Worm (Caenorhabditis elegans) whole organism, L1 larva: ENCODE measurements around the gene sshk-1.

Source experiments
- aha-1 ChIP-seq: fragments of 150-350 bp; optimal IDR thresholded peaks from 2 replicates; lab custom pipeline; 2014; ENCODE audit warnings: missing biosample characterization, missing genetic modification characterization
- aly-2 ChIP-seq: fragments of 150-350 bp; optimal IDR thresholded peaks from 2 replicates; lab custom pipeline; 2014; ENCODE audit warnings: missing biosample characterization, missing genetic modification characterization
- ama-1 ChIP-seq: fragments of 150-350 bp; optimal IDR thresholded peaks from 2 replicates; lab custom pipeline; 2014
- blmp-1 ChIP-seq: fragments of 150-350 bp; optimal IDR thresholded peaks from 2 replicates; lab custom pipeline; 2014; ENCODE audit warnings: missing biosample characterization, missing genetic modification characterization
- ceh-8 ChIP-seq: fragments of 200-800 bp; sonication (Bioruptor generic); optimal IDR thresholded peaks from 2 replicates; lab custom pipeline; 2018; ENCODE audit warnings: mild to moderate bottlenecking, missing genetic modification characterization, moderate library complexity, missing compliant biosample characterization
- ceh-88 ChIP-seq: fragments of 200-800 bp; sonication (Bioruptor generic); IDR thresholded peaks from 2 replicates; pipeline ENCODE4 v1.3.6; 2022; ENCODE audit warnings: missing genetic modification characterization, missing compliant biosample characterization
- ceh-90 ChIP-seq: sonication (generic microtip); optimal IDR thresholded peaks from 2 replicates; lab custom pipeline; 2016; ENCODE audit warnings: missing genetic modification characterization, missing compliant biosample characterization
- ces-1 ChIP-seq: fragments of 150-350 bp; optimal IDR thresholded peaks from 2 replicates; lab custom pipeline; 2014; ENCODE audit warnings: missing biosample characterization, missing genetic modification reagents, missing genetic modification characterization
- dpl-1 ChIP-seq, 3 experiments: fragments of 150-350 bp in 2 of 3; sonication (generic microtip) in 1 of 3; optimal IDR thresholded peaks; 2 replicates each; lab custom pipeline; 2014 to 2017; ENCODE audit warnings: missing biosample characterization in 3 of 3, missing genetic modification characterization in 3 of 3, missing genetic modification reagents in 3 of 3
- dsc-1 ChIP-seq: sonication (generic microtip); optimal IDR thresholded peaks from 2 replicates; lab custom pipeline; 2016; ENCODE audit warnings: mild to moderate bottlenecking, missing genetic modification characterization, missing compliant biosample characterization
- elt-2 ChIP-seq: sonication (generic microtip); optimal IDR thresholded peaks from 2 replicates; lab custom pipeline; 2016; ENCODE audit warnings: missing genetic modification characterization, mild to moderate bottlenecking, inconsistent platforms, missing compliant biosample characterization, missing genetic modification reagents
- elt-3 ChIP-seq, 6 experiments: fragments of 150-350 bp in 1 of 6; sonication (generic microtip); optimal IDR thresholded peaks; 2 replicates each; lab custom pipeline; 2017 to 2018; ENCODE audit warnings: missing biosample characterization in 6 of 6, missing genetic modification characterization in 6 of 6, inconsistent platforms in 1 of 6
- ets-5 ChIP-seq: fragments of 200-800 bp; sonication (Bioruptor generic); IDR thresholded peaks from 2 replicates; pipeline ENCODE4 v1.3.6; 2022; ENCODE audit warnings: missing genetic modification characterization, missing compliant biosample characterization
- fkh-10 ChIP-seq: sonication (generic microtip); optimal IDR thresholded peaks from 2 replicates; lab custom pipeline; 2017; ENCODE audit warnings: missing biosample characterization, missing genetic modification reagents, missing genetic modification characterization
- fkh-4 ChIP-seq: sonication (generic microtip); optimal IDR thresholded peaks from 2 replicates; lab custom pipeline; 2016; ENCODE audit warnings: missing compliant biosample characterization, missing genetic modification characterization, borderline replicate concordance
- fos-1 ChIP-seq: fragments of 150-350 bp; optimal IDR thresholded peaks from 2 replicates; lab custom pipeline; 2014; ENCODE audit warnings: missing biosample characterization, missing genetic modification characterization
- grh-1 ChIP-seq: fragments of 200-800 bp; sonication (Bioruptor generic); IDR thresholded peaks from 2 replicates; pipeline ENCODE4 v1.3.6; 2022; ENCODE audit warnings: missing genetic modification reagents, missing genetic modification characterization, missing compliant biosample characterization
- hlh-17 ChIP-seq: fragments of 200-800 bp; sonication (Bioruptor generic); optimal IDR thresholded peaks from 2 replicates; lab custom pipeline; 2018; ENCODE audit warnings: missing genetic modification characterization, mild to moderate bottlenecking, missing compliant biosample characterization, moderate library complexity, borderline replicate concordance
- hlh-4 ChIP-seq: sonication (generic microtip); optimal IDR thresholded peaks from 2 replicates; lab custom pipeline; 2016; ENCODE audit warnings: mild to moderate bottlenecking, missing genetic modification characterization, missing compliant biosample characterization
- hpl-2 ChIP-seq: fragments of 150-350 bp; optimal IDR thresholded peaks from 2 replicates; lab custom pipeline; 2014; ENCODE audit warnings: missing biosample characterization, missing genetic modification reagents, missing genetic modification characterization
- irx-1 ChIP-seq: sonication (generic microtip); optimal IDR thresholded peaks from 2 replicates; lab custom pipeline; 2016; ENCODE audit warnings: missing genetic modification characterization, missing compliant biosample characterization
- lin-13 ChIP-seq: fragments of 150-350 bp; optimal IDR thresholded peaks from 2 replicates; lab custom pipeline; 2014; ENCODE audit warnings: missing biosample characterization, missing genetic modification reagents, missing genetic modification characterization
- lin-14 ChIP-seq: fragments of 200-800 bp; sonication (Bioruptor generic); optimal IDR thresholded peaks from 2 replicates; lab custom pipeline; 2018; ENCODE audit warnings: mild to moderate bottlenecking, missing genetic modification characterization, moderate library complexity, missing compliant biosample characterization
- lin-35 ChIP-seq, 2 experiments: fragments of 150-350 bp; optimal IDR thresholded peaks; 2 replicates each; lab custom pipeline; 2014; ENCODE audit warnings: missing biosample characterization in 2 of 2, missing genetic modification characterization in 2 of 2, missing genetic modification reagents in 2 of 2
- lin-39 ChIP-seq: fragments of 150-350 bp; optimal IDR thresholded peaks from 2 replicates; lab custom pipeline; 2014; ENCODE audit warnings: missing biosample characterization, missing genetic modification reagents, missing genetic modification characterization
- mdl-1 ChIP-seq, 2 experiments: fragments of 150-350 bp; optimal IDR thresholded peaks; 2 replicates each; lab custom pipeline; 2014 to 2017; ENCODE audit warnings: missing biosample characterization in 2 of 2, missing genetic modification characterization in 2 of 2, inconsistent platforms in 1 of 2
- mep-1 ChIP-seq: fragments of 150-350 bp; optimal IDR thresholded peaks from 2 replicates; lab custom pipeline; 2014; ENCODE audit warnings: missing biosample characterization, missing genetic modification characterization
- nhr-11 ChIP-seq: fragments of 150-350 bp; optimal IDR thresholded peaks from 2 replicates; lab custom pipeline; 2014; ENCODE audit warnings: missing biosample characterization, missing genetic modification characterization
- nhr-237 ChIP-seq: fragments of 150-350 bp; optimal IDR thresholded peaks from 2 replicates; lab custom pipeline; 2014; ENCODE audit warnings: missing biosample characterization, missing genetic modification characterization
- nhr-85 ChIP-seq: sonication (generic microtip); peaks from one replicate; lab custom pipeline; 2016; ENCODE audit warnings: missing genetic modification characterization, inconsistent platforms, missing compliant biosample characterization
- nhr-90 ChIP-seq: sonication (generic microtip); optimal IDR thresholded peaks from 2 replicates; lab custom pipeline; 2016; ENCODE audit warnings: mild to moderate bottlenecking, missing genetic modification characterization, missing compliant biosample characterization; ENCODE audit not compliant: poor library complexity
- pax-3 ChIP-seq: fragments of 200-800 bp; sonication (Bioruptor generic); optimal IDR thresholded peaks from 2 replicates; lab custom pipeline; 2018; ENCODE audit warnings: mild to moderate bottlenecking, missing genetic modification characterization, moderate library complexity, missing compliant biosample characterization
- pqm-1 ChIP-seq: sonication (generic microtip); optimal IDR thresholded peaks from 3 replicates; lab custom pipeline; 2017; ENCODE audit warnings: missing biosample characterization, missing genetic modification characterization
- rnt-1 ChIP-seq: sonication (generic microtip); optimal IDR thresholded peaks from 2 replicates; lab custom pipeline; 2016; ENCODE audit warnings: mild to moderate bottlenecking, missing genetic modification characterization, moderate library complexity, missing compliant biosample characterization
- skn-1 ChIP-seq: fragments of 150-350 bp; optimal IDR thresholded peaks from 2 replicates; lab custom pipeline; 2014; ENCODE audit warnings: missing biosample characterization, missing genetic modification characterization
- snpc-4 ChIP-seq: fragments of 150-350 bp; optimal IDR thresholded peaks from 2 replicates; lab custom pipeline; 2014; ENCODE audit warnings: missing biosample characterization, missing genetic modification characterization
- snu-23 ChIP-seq: sonication (generic microtip); optimal IDR thresholded peaks from 2 replicates; lab custom pipeline; 2016; ENCODE audit warnings: missing genetic modification characterization, missing compliant biosample characterization
- sptf-1 ChIP-seq: fragments of 150-350 bp; optimal IDR thresholded peaks from 2 replicates; lab custom pipeline; 2014; ENCODE audit warnings: missing biosample characterization, missing genetic modification characterization
- sup-37 ChIP-seq: fragments of 200-800 bp; sonication (Bioruptor generic); optimal IDR thresholded peaks from 2 replicates; lab custom pipeline; 2018; ENCODE audit warnings: mild to moderate bottlenecking, missing genetic modification characterization, missing compliant biosample characterization
- swsn-7 ChIP-seq: sonication (generic microtip); optimal IDR thresholded peaks from 2 replicates; lab custom pipeline; 2016; ENCODE audit warnings: missing genetic modification characterization, missing compliant biosample characterization
- unc-30 ChIP-seq: sonication (generic microtip); optimal IDR thresholded peaks from 2 replicates; lab custom pipeline; 2017; ENCODE audit warnings: missing biosample characterization, missing genetic modification characterization
- unc-86 ChIP-seq: sonication (generic microtip); optimal IDR thresholded peaks from 2 replicates; lab custom pipeline; 2016; ENCODE audit warnings: missing genetic modification characterization, missing compliant biosample characterization
- unc-98 ChIP-seq: fragments of 200-800 bp; sonication (Bioruptor generic); IDR thresholded peaks from 2 replicates; pipeline ENCODE4 v1.3.6; 2022; ENCODE audit warnings: missing genetic modification characterization, missing compliant biosample characterization
- vab-15 ChIP-seq: sonication (generic microtip); optimal IDR thresholded peaks from 2 replicates; lab custom pipeline; 2017; ENCODE audit warnings: missing genotype, mild to moderate bottlenecking, missing genetic modification characterization, missing compliant biosample characterization
- xbp-1 ChIP-seq: sonication (generic microtip); optimal IDR thresholded peaks from 2 replicates; lab custom pipeline; 2016; ENCODE audit warnings: missing genetic modification characterization, missing compliant biosample characterization
- ztf-4 ChIP-seq: fragments of 150-350 bp; optimal IDR thresholded peaks from 2 replicates; lab custom pipeline; 2014; ENCODE audit warnings: missing biosample characterization, missing genetic modification characterization

The sshk-1 gene

ce11 chrV:20815842-20816241 lies at the start of gene sshk-1:
Gene sshk-1, plus strand, starts transcription at chrV:20816142.
- TF ChIP-seq ztf-4 (tag; lab: Kevin White, UChicago) (no peak), blmp-1 (no peak), pqm-1 (no peak), lin-13 (no peak), nhr-90 (tag; lab: Kevin White, UChicago) (no peak), ceh-8 (GFP tag; lab: Kevin White, UChicago) (no peak), ceh-88 (GFP tag; lab: Robert Waterston, UW) (no peak), mdl-1 (tag; optimal IDR thresholded peaks at IDR 0.05; lab: Kevin White, UChicago) (no peak), elt-2 (tag; lab: Kevin White, UChicago) (no peak), rnt-1 (tag; lab: Kevin White, UChicago) (no peak), dpl-1 (GFP tag; optimal IDR thresholded peaks at IDR 0.05; lab: Kevin White, UChicago) (no peak)

DNA sequence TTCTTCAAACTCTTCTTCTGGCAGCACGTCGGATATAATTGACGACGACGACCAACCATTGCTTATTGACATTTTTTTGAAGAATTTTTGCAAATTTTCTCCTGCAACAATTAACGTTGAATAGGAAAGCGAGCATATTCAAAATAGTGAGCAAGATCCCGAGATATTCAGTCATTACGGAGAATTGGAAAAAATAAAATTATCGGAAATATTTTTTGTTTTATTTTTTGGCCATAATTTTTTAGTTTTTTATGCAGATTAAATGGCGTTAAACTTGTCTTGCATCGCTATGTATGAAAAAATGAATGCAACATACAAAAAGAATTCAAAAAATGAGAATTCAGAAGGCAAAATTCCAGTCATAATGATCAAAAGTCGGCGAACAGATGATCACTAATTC lies 45.9 kb upstream of the sshk-1 start, which contains the start of gene elp-1:
Gene elp-1, minus strand, starts transcription at position 101 of the 400 bp plus-strand sequence.
- TF ChIP-seq unc-98 (GFP tag; lab: Robert Waterston, UW) (no peak), pax-3 (tag; lab: Kevin White, UChicago) (no peak), mdl-1 (tag; optimal IDR thresholded peaks at IDR 0.05; lab: Kevin White, UChicago) (no peak), unc-86 (tag; lab: Kevin White, UChicago) (no peak), sptf-1 (tag; lab: Kevin White, UChicago) (no peak), unc-30 (tag; lab: Kevin White, UChicago) (no peak), nhr-90 (tag; lab: Kevin White, UChicago) (no peak), grh-1 (GFP tag; lab: Robert Waterston, UW) (no peak), ceh-90 (no peak), dsc-1 (no peak), snpc-4 (no peak), elt-3 (tag; optimal IDR thresholded peaks at IDR 0.05; lab: Kevin White, UChicago) (no peak), hlh-4 (tag; lab: Kevin White, UChicago) (no peak), fos-1 (no peak), rnt-1 (tag; lab: Kevin White, UChicago) (no peak), nhr-237 (no peak), swsn-7 (tag; lab: Kevin White, UChicago) (no peak), irx-1 (tag; lab: Kevin White, UChicago) (no peak)
- TF ChIP-seq, all 84 proteins: peak for 0

ce11 chrV:20770846-20771245 lies 45.1 kb upstream of the sshk-1 start:
- no peak for TF ChIP-seq sup-37 (GFP tag; lab: Kevin White, UChicago)
- TF ChIP-seq lin-35 (GFP tag; optimal IDR thresholded peaks at IDR 0.05; lab: Kevin White, UChicago), result no peak
- peak; percentile 22 for TF ChIP-seq lin-14 (GFP tag; lab: Kevin White, UChicago)
- TF ChIP-seq elt-2 (tag; lab: Kevin White, UChicago), result peak; percentile 34
- TF ChIP-seq, all 84 proteins: peak for 2

ce11 chrV:20771702-20772101 lies 44.2 kb upstream of the sshk-1 start:
- TF ChIP-seq vab-15 (tag; lab: Kevin White, UChicago) (no peak), unc-98 (GFP tag; lab: Robert Waterston, UW) (no peak), ces-1 (GFP tag; lab: Kevin White, UChicago) (no peak), hlh-4 (tag; lab: Kevin White, UChicago) (no peak), blmp-1 (peak; percentile 14), aly-2 (tag; lab: Kevin White, UChicago) (no peak), grh-1 (GFP tag; lab: Robert Waterston, UW) (no peak), lin-14 (GFP tag; lab: Kevin White, UChicago) (peak; percentile 56), pax-3 (tag; lab: Kevin White, UChicago) (no peak), nhr-11 (no peak), ama-1 (no peak), sptf-1 (tag; lab: Kevin White, UChicago) (no peak), ets-5 (GFP tag; lab: Robert Waterston, UW) (no peak), lin-13 (no peak), sup-37 (GFP tag; lab: Kevin White, UChicago) (no peak), skn-1 (tag; lab: Kevin White, UChicago) (no peak), ceh-88 (GFP tag; lab: Robert Waterston, UW) (no peak), snu-23 (GFP tag; lab: Kevin White, UChicago) (no peak), nhr-85 (tag; lab: Kevin White, UChicago) (peak; percentile 46), snpc-4 (no peak), lin-39 (tag; lab: Kevin White, UChicago) (no peak), fkh-10 (GFP tag; lab: Kevin White, UChicago) (no peak), aha-1 (tag; lab: Kevin White, UChicago) (no peak), hpl-2 (GFP tag; lab: Kevin White, UChicago) (no peak), fkh-4 (tag; lab: Kevin White, UChicago) (no peak), ztf-4 (tag; lab: Kevin White, UChicago) (no peak), mep-1 (tag; lab: Kevin White, UChicago) (peak; percentile 2), xbp-1 (tag; lab: Kevin White, UChicago) (no peak), hlh-17 (GFP tag; lab: Kevin White, UChicago) (no peak), dsc-1 (no peak)
